Worm (Caenorhabditis elegans) whole organism, L1 larva: ENCODE data around the gene mdf-2.

Source experiments
- C04F5.9 ChIP-seq: sonication (generic microtip); optimal IDR thresholded peaks from 2 replicates; lab custom pipeline; 2016; ENCODE audit warnings: missing genetic modification characterization, missing compliant biosample characterization
- C16A3.4 ChIP-seq: fragments of 150-350 bp; optimal IDR thresholded peaks from 2 replicates; lab custom pipeline; 2014; ENCODE audit warnings: missing biosample characterization, missing genetic modification characterization
- aha-1 ChIP-seq: fragments of 150-350 bp; optimal IDR thresholded peaks from 2 replicates; lab custom pipeline; 2014; ENCODE audit warnings: missing biosample characterization, missing genetic modification characterization
- alr-1 ChIP-seq: fragments of 200-800 bp; sonication (Bioruptor generic); optimal IDR thresholded peaks from 2 replicates; lab custom pipeline; 2018; ENCODE audit warnings: borderline replicate concordance, mild to moderate bottlenecking, missing genetic modification characterization, missing compliant biosample characterization
- ceh-8 ChIP-seq: fragments of 200-800 bp; sonication (Bioruptor generic); optimal IDR thresholded peaks from 2 replicates; lab custom pipeline; 2018; ENCODE audit warnings: mild to moderate bottlenecking, missing genetic modification characterization, moderate library complexity, missing compliant biosample characterization
- ceh-82 ChIP-seq, 3 experiments: fragments of 150-350 bp in 1 of 3; sonication (generic microtip) in 2 of 3; optimal IDR thresholded peaks; 2 replicates each; lab custom pipeline; 2014 to 2017; ENCODE audit warnings: missing biosample characterization in 3 of 3, missing genetic modification characterization in 3 of 3
- ceh-90 ChIP-seq: sonication (generic microtip); optimal IDR thresholded peaks from 2 replicates; lab custom pipeline; 2016; ENCODE audit warnings: missing genetic modification characterization, missing compliant biosample characterization
- ces-1 ChIP-seq: fragments of 150-350 bp; optimal IDR thresholded peaks from 2 replicates; lab custom pipeline; 2014; ENCODE audit warnings: missing biosample characterization, missing genetic modification reagents, missing genetic modification characterization
- dsc-1 ChIP-seq: sonication (generic microtip); optimal IDR thresholded peaks from 2 replicates; lab custom pipeline; 2016; ENCODE audit warnings: mild to moderate bottlenecking, missing genetic modification characterization, missing compliant biosample characterization
- efl-1 ChIP-seq, 4 experiments: fragments of 150-350 bp; optimal IDR thresholded peaks in 3 of 4; peaks in 1 of 4; 1 replicate in 1 of 4; 2 replicates in 3 of 4; lab custom pipeline; 2014; ENCODE audit warnings: missing biosample characterization in 2 of 4, missing genetic modification characterization in 2 of 4, missing genetic modification reagents in 2 of 4
- egl-27 ChIP-seq, 2 experiments: fragments of 150-350 bp in 1 of 2; sonication (generic microtip); optimal IDR thresholded peaks; 3 replicates each; lab custom pipeline; 2017 to 2018; ENCODE audit warnings: missing biosample characterization in 2 of 2, missing genetic modification characterization in 2 of 2, missing genetic modification reagents in 2 of 2
- elt-2 ChIP-seq: sonication (generic microtip); optimal IDR thresholded peaks from 2 replicates; lab custom pipeline; 2016; ENCODE audit warnings: missing genetic modification characterization, mild to moderate bottlenecking, inconsistent platforms, missing compliant biosample characterization, missing genetic modification reagents
- elt-3 ChIP-seq, 6 experiments: fragments of 150-350 bp in 1 of 6; sonication (generic microtip); optimal IDR thresholded peaks; 2 replicates each; lab custom pipeline; 2017 to 2018; ENCODE audit warnings: missing biosample characterization in 6 of 6, missing genetic modification characterization in 6 of 6, inconsistent platforms in 1 of 6
- fkh-4 ChIP-seq: sonication (generic microtip); optimal IDR thresholded peaks from 2 replicates; lab custom pipeline; 2016; ENCODE audit warnings: missing compliant biosample characterization, missing genetic modification characterization, borderline replicate concordance
- fkh-8 ChIP-seq: sonication (generic microtip); optimal IDR thresholded peaks from 2 replicates; lab custom pipeline; 2016; ENCODE audit warnings: mild to moderate bottlenecking, missing genetic modification characterization, missing compliant biosample characterization
- fos-1 ChIP-seq: fragments of 150-350 bp; optimal IDR thresholded peaks from 2 replicates; lab custom pipeline; 2014; ENCODE audit warnings: missing biosample characterization, missing genetic modification characterization
- grh-1 ChIP-seq: fragments of 200-800 bp; sonication (Bioruptor generic); IDR thresholded peaks from 2 replicates; pipeline ENCODE4 v1.3.6; 2022; ENCODE audit warnings: missing genetic modification reagents, missing genetic modification characterization, missing compliant biosample characterization
- hlh-4 ChIP-seq: sonication (generic microtip); optimal IDR thresholded peaks from 2 replicates; lab custom pipeline; 2016; ENCODE audit warnings: mild to moderate bottlenecking, missing genetic modification characterization, missing compliant biosample characterization
- isw-1 ChIP-seq: fragments of 200-800 bp; sonication (Bioruptor generic); IDR thresholded peaks from 2 replicates; pipeline ENCODE4 v1.3.6; 2022; ENCODE audit warnings: missing genetic modification characterization, missing compliant biosample characterization
- jun-1 ChIP-seq: fragments of 150-350 bp; optimal IDR thresholded peaks from 2 replicates; lab custom pipeline; 2014; ENCODE audit warnings: missing biosample characterization, missing genetic modification reagents, missing genetic modification characterization
- lin-13 ChIP-seq: fragments of 150-350 bp; optimal IDR thresholded peaks from 2 replicates; lab custom pipeline; 2014; ENCODE audit warnings: missing biosample characterization, missing genetic modification reagents, missing genetic modification characterization
- lin-35 ChIP-seq, 2 experiments: fragments of 150-350 bp; optimal IDR thresholded peaks; 2 replicates each; lab custom pipeline; 2014; ENCODE audit warnings: missing biosample characterization in 2 of 2, missing genetic modification characterization in 2 of 2, missing genetic modification reagents in 2 of 2
- lir-3 ChIP-seq: sonication (generic microtip); optimal IDR thresholded peaks from 2 replicates; lab custom pipeline; 2016; ENCODE audit warnings: mild to moderate bottlenecking, missing genetic modification characterization, moderate library complexity, missing compliant biosample characterization; ENCODE audit not compliant: poor library complexity
- lsy-2 ChIP-seq, 2 experiments: fragments of 150-350 bp; optimal IDR thresholded peaks; 2 replicates each; lab custom pipeline; 2014; ENCODE audit warnings: missing biosample characterization in 2 of 2, missing genetic modification characterization in 2 of 2
- mab-9 ChIP-seq: fragments of 200-800 bp; sonication (Bioruptor generic); IDR thresholded peaks from 2 replicates; pipeline ENCODE4 v1.3.6; 2022; ENCODE audit warnings: missing genetic modification reagents, missing genetic modification characterization, missing compliant biosample characterization
- mdl-1 ChIP-seq, 2 experiments: fragments of 150-350 bp; optimal IDR thresholded peaks; 2 replicates each; lab custom pipeline; 2014 to 2017; ENCODE audit warnings: missing biosample characterization in 2 of 2, missing genetic modification characterization in 2 of 2, inconsistent platforms in 1 of 2
- nhr-12 ChIP-seq: sonication (generic microtip); optimal IDR thresholded peaks from 2 replicates; lab custom pipeline; 2017; ENCODE audit warnings: missing biosample characterization, missing genetic modification characterization
- nhr-19 ChIP-seq: fragments of 200-800 bp; sonication (Bioruptor generic); conservative IDR thresholded peaks from 2 replicates; pipeline ENCODE4 v1.3.6; 2022; ENCODE audit warnings: missing genetic modification characterization, missing compliant biosample characterization
- nhr-237 ChIP-seq: fragments of 150-350 bp; optimal IDR thresholded peaks from 2 replicates; lab custom pipeline; 2014; ENCODE audit warnings: missing biosample characterization, missing genetic modification characterization
- nhr-47 ChIP-seq: sonication (generic microtip); optimal IDR thresholded peaks from 2 replicates; lab custom pipeline; 2016; ENCODE audit warnings: mild to moderate bottlenecking, missing genetic modification characterization, moderate library complexity, missing compliant biosample characterization
- nhr-71 ChIP-seq: sonication (generic microtip); optimal IDR thresholded peaks from 2 replicates; lab custom pipeline; 2016; ENCODE audit warnings: mild to moderate bottlenecking, missing genetic modification characterization, moderate library complexity, missing compliant biosample characterization
- nhr-76 ChIP-seq: sonication (generic microtip); optimal IDR thresholded peaks from 2 replicates; lab custom pipeline; 2017; ENCODE audit warnings: missing biosample characterization, missing genetic modification characterization
- nhr-77 ChIP-seq: fragments of 150-350 bp; optimal IDR thresholded peaks from 2 replicates; lab custom pipeline; 2014; ENCODE audit warnings: missing biosample characterization, missing genetic modification characterization
- nhr-85 ChIP-seq: sonication (generic microtip); peaks from one replicate; lab custom pipeline; 2016; ENCODE audit warnings: missing genetic modification characterization, inconsistent platforms, missing compliant biosample characterization
- pag-3 ChIP-seq: sonication (generic microtip); optimal IDR thresholded peaks from 2 replicates; lab custom pipeline; 2017; ENCODE audit warnings: missing genetic modification characterization, mild to moderate bottlenecking, missing compliant biosample characterization, antibody characterized with exemption, borderline replicate concordance; ENCODE audit not compliant: insufficient read depth
- pqm-1 ChIP-seq: sonication (generic microtip); optimal IDR thresholded peaks from 3 replicates; lab custom pipeline; 2017; ENCODE audit warnings: missing biosample characterization, missing genetic modification characterization
- rnt-1 ChIP-seq: sonication (generic microtip); optimal IDR thresholded peaks from 2 replicates; lab custom pipeline; 2016; ENCODE audit warnings: mild to moderate bottlenecking, missing genetic modification characterization, moderate library complexity, missing compliant biosample characterization
- skn-1 ChIP-seq: fragments of 150-350 bp; optimal IDR thresholded peaks from 2 replicates; lab custom pipeline; 2014; ENCODE audit warnings: missing biosample characterization, missing genetic modification characterization
- snu-23 ChIP-seq: sonication (generic microtip); optimal IDR thresholded peaks from 2 replicates; lab custom pipeline; 2016; ENCODE audit warnings: missing genetic modification characterization, missing compliant biosample characterization
- unc-30 ChIP-seq: sonication (generic microtip); optimal IDR thresholded peaks from 2 replicates; lab custom pipeline; 2017; ENCODE audit warnings: missing biosample characterization, missing genetic modification characterization
- unc-62 ChIP-seq: fragments of 150-350 bp; optimal IDR thresholded peaks from 2 replicates; lab custom pipeline; 2014; ENCODE audit warnings: missing biosample characterization, missing genetic modification reagents, missing genetic modification characterization
- unc-86 ChIP-seq: sonication (generic microtip); optimal IDR thresholded peaks from 2 replicates; lab custom pipeline; 2016; ENCODE audit warnings: missing genetic modification characterization, missing compliant biosample characterization
- unc-98 ChIP-seq: fragments of 200-800 bp; sonication (Bioruptor generic); IDR thresholded peaks from 2 replicates; pipeline ENCODE4 v1.3.6; 2022; ENCODE audit warnings: missing genetic modification characterization, missing compliant biosample characterization
- vab-15 ChIP-seq: sonication (generic microtip); optimal IDR thresholded peaks from 2 replicates; lab custom pipeline; 2017; ENCODE audit warnings: missing genotype, mild to moderate bottlenecking, missing genetic modification characterization, missing compliant biosample characterization
- zag-1 ChIP-seq: fragments of 150-350 bp; optimal IDR thresholded peaks from 2 replicates; lab custom pipeline; 2014; ENCODE audit warnings: missing biosample characterization, missing genetic modification characterization
- ztf-4 ChIP-seq: fragments of 150-350 bp; optimal IDR thresholded peaks from 2 replicates; lab custom pipeline; 2014; ENCODE audit warnings: missing biosample characterization, missing genetic modification characterization

Gene mdf-2

ce11 chrIV:2676281-2676680 is 35.4 kb upstream of the mdf-2 start, which contains the start of gene Y94H6A.3 (continued):
- TF ChIP-seq alr-1 (tag; lab: Kevin White, UChicago) (no peak), snu-23 (GFP tag; lab: Kevin White, UChicago) (peak; percentile 96), ceh-82 (tag; optimal IDR thresholded peaks at IDR 0.05; lab: Kevin White, UChicago) (peak; percentile 96 to 98 (median 97)), nhr-237 (tag; lab: Kevin White, UChicago) (peak; percentile 9), lin-35 (GFP tag; optimal IDR thresholded peaks at IDR 0.05; lab: Kevin White, UChicago) (peak; percentile 99), C16A3.4 (peak; percentile 87), mdl-1 (tag; optimal IDR thresholded peaks at IDR 0.05; lab: Kevin White, UChicago) (peak in 1 of 2 experiments; percentile 70), ceh-8 (GFP tag; lab: Kevin White, UChicago) (peak; percentile 87), nhr-19 (peak; percentile 94), nhr-76 (tag; lab: Kevin White, UChicago) (no peak), ztf-4 (tag; lab: Kevin White, UChicago) (peak; percentile 65), nhr-77 (tag; lab: Kevin White, UChicago) (peak; percentile 75), pqm-1 (tag; lab: Kevin White, UChicago) (no peak), elt-2 (peak; percentile 68), unc-86 (tag; lab: Kevin White, UChicago) (peak; percentile 93), rnt-1 (tag; lab: Kevin White, UChicago) (peak; percentile 96), zag-1 (no peak), ces-1 (GFP tag; lab: Kevin White, UChicago) (no peak), egl-27 (tag; optimal IDR thresholded peaks at IDR 0.05; lab: Kevin White, UChicago) (no peak), lsy-2 (tag; optimal IDR thresholded peaks at IDR 0.05; lab: Kevin White, UChicago) (peak; percentile 96), grh-1 (GFP tag; lab: Robert Waterston, UW) (peak; percentile 92), unc-62 (GFP tag; lab: Kevin White, UChicago) (no peak), fos-1 (tag; lab: Kevin White, UChicago) (peak; percentile 85), fkh-8 (tag; lab: Kevin White, UChicago) (peak; percentile 87), aha-1 (tag; lab: Kevin White, UChicago) (peak; percentile 38), skn-1 (peak; percentile 92), unc-30 (tag; lab: Kevin White, UChicago) (no peak), efl-1 (optimal IDR thresholded peaks at IDR 0.05; lab: Kevin White, UChicago) (peak; percentile 97 to 99), efl-1 (GFP tag; optimal IDR thresholded peaks at IDR 0.05 in 1 of 2; lab: Kevin White, UChicago) (peak; percentile 99 to 100), nhr-71 (tag; lab: Kevin White, UChicago) (peak; percentile 96), fkh-4 (tag; lab: Kevin White, UChicago) (peak; percentile 70), mab-9 (GFP tag; lab: Robert Waterston, UW) (peak; percentile 90), jun-1 (tag; lab: Kevin White, UChicago) (peak; percentile 91), nhr-12 (tag; lab: Kevin White, UChicago) (peak; percentile 37), C04F5.9 (peak; percentile 82), hlh-4 (tag; lab: Kevin White, UChicago) (no peak), nhr-85 (tag; lab: Kevin White, UChicago) (peak; percentile 92), pag-3 (no peak), vab-15 (no peak), lir-3 (tag; lab: Kevin White, UChicago) (no peak), isw-1 (GFP tag; lab: Robert Waterston, UW) (peak; percentile 95), nhr-47 (tag; lab: Kevin White, UChicago) (peak; percentile 97), lin-13 (GFP tag; lab: Kevin White, UChicago) (peak; percentile 95), dsc-1 (tag; lab: Kevin White, UChicago) (peak; percentile 96), elt-3 (tag; optimal IDR thresholded peaks at IDR 0.05; lab: Kevin White, UChicago) (peak in 2 of 6 experiments; percentile 78 to 88), unc-98 (peak; percentile 45; the same call in 1 of the 2 replicates), ceh-90 (tag; lab: Kevin White, UChicago) (peak; percentile 68)
